Fruit fly (Drosophila melanogaster): ENCODE results near the gene CG17752.

- no peak for TF ChIP-seq psq (optimal IDR thresholded peaks at IDR 0.05)
- no peak for TF ChIP-seq h (optimal IDR thresholded peaks at IDR 0.05)
- no peak for TF ChIP-seq Myc (optimal IDR thresholded peaks at IDR 0.05)
- no peak for TF ChIP-seq insv (optimal IDR thresholded peaks at IDR 0.05)
Observed at dm6 chr3R:19642092-19642892, 32.3 kb downstream of the CG17752 start, which contains the start of gene subdued.
